Fruit fly (Drosophila melanogaster): Measurements from ENCODE around the gene CG15878.

dm6 chr3L:2191994-2192450 is 20.3 kb downstream of the CG15878 start, which contains the start of gene CG5707:
- TF ChIP-seq insv (optimal IDR thresholded peaks at IDR 0.05) (no peak), h (optimal IDR thresholded peaks at IDR 0.05) (no peak), psq (optimal IDR thresholded peaks at IDR 0.05) (no peak), Myc (optimal IDR thresholded peaks at IDR 0.05) (no peak)
